Worm (Caenorhabditis elegans) whole organism, L3 larva: Measurements from ENCODE around the gene R13H4.6.

Experiments
- fkh-10 ChIP-seq: sonication (generic microtip); optimal IDR thresholded peaks from 2 replicates; lab custom pipeline; 2017; ENCODE audit warnings: missing biosample characterization, missing genetic modification reagents, missing genetic modification characterization
- nhr-11 ChIP-seq: fragments of 150-350 bp; optimal IDR thresholded peaks from 2 replicates; lab custom pipeline; 2014; ENCODE audit warnings: missing biosample characterization, missing genetic modification characterization
- nhr-25 ChIP-seq: sonication (generic microtip); optimal IDR thresholded peaks from 2 replicates; lab custom pipeline; 2017; ENCODE audit warnings: missing biosample characterization, missing genetic modification characterization
- pha-4 ChIP-seq: fragments of 150-350 bp; optimal IDR thresholded peaks from 2 replicates; lab custom pipeline; 2014; ENCODE audit warnings: missing biosample characterization, missing genetic modification reagents, missing genetic modification characterization
- skn-1 ChIP-seq: fragments of 150-350 bp; optimal IDR thresholded peaks from 2 replicates; lab custom pipeline; 2014; ENCODE audit warnings: missing biosample characterization, missing genetic modification characterization
- snpc-4 ChIP-seq: fragments of 150-350 bp; optimal IDR thresholded peaks from 2 replicates; lab custom pipeline; 2014; ENCODE audit warnings: missing biosample characterization, missing genetic modification characterization

DNA sequence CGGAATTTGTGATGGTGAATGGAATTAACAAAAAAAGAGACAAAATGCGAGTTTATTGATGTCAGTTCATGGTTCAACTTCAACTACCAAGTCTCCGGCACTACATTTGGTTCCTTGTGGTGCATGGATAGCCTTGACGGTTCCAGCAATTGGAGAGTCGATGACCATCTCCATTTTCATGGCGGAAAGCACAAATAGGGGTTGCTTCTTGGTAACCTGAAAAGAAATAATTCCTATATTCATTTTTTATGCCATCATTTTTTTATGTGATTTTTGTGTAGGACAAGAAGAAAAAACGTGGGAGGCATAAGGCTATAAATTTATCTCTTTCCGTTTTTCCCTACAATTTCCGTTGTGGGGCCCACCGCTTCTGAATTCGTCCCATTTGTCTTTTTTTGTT is 44.9 kb upstream of the R13H4.6 start:
- TF ChIP-seq pha-4 (no peak), fkh-10 (GFP tag; lab: Kevin White, UChicago) (no peak), nhr-11 (no peak), snpc-4 (tag; lab: Kevin White, UChicago) (no peak), nhr-25 (tag; lab: Kevin White, UChicago) (no peak), skn-1 (tag; lab: Kevin White, UChicago) (no peak)
